Worm (Caenorhabditis elegans) whole organism, mixed stage, embryonic: Measurements from ENCODE around the gene srw-129.

ENCODE experiments used
- sptf-1 ChIP-seq: sonication (generic microtip); optimal IDR thresholded peaks from 2 replicates; lab custom pipeline; 2017; ENCODE audit warnings: mild to moderate bottlenecking, missing genetic modification characterization, moderate library complexity, missing compliant biosample characterization
- unc-62 ChIP-seq: fragments of 150-350 bp; optimal IDR thresholded peaks from 2 replicates; lab custom pipeline; 2014; ENCODE audit warnings: missing biosample characterization, missing genetic modification reagents, missing genetic modification characterization
- ztf-11 ChIP-seq: fragments of 150-350 bp; optimal IDR thresholded peaks from 2 replicates; lab custom pipeline; 2014; ENCODE audit warnings: missing biosample characterization, missing genetic modification characterization

DNA sequence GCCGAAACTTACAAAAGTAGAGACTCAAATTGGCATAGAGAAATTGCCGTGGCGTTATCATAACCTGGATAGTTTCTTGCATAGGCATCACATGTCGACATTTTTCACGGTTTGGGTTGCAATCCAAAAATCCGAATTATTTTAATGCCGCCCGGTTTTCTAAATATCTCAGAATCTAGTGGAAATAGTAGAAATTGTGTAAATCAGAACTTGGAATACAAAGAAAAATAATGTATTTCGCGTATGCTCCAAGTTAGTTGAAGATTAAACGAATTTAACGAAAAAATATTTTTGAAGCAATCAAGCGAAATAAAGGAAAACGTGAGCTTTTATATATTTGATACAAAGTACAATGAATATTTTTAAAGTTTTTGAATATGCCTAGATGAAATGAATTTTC is 10.9 kb upstream of the srw-129 start, which contains the start of gene srw-144:
- TF ChIP-seq ztf-11 (tag; lab: Kevin White, UChicago), result no peak
- TF ChIP-seq unc-62 (GFP tag; lab: Kevin White, UChicago), result no peak
- no peak for TF ChIP-seq sptf-1 (tag; lab: Kevin White, UChicago)
